Worm (Caenorhabditis elegans) whole organism, young adult: ENCODE measurements around the gene osm-1.
A peak's percentile ranks its signal among the peaks of the same experiment; 100 is the strongest.

ENCODE experiments used
- B0019.2 ChIP-seq: fragments of 200-800 bp; sonication (Bioruptor generic); conservative IDR thresholded peaks from 2 replicates; pipeline ENCODE4 v1.3.6; 2022; ENCODE audit warnings: missing genetic modification reagents, missing genetic modification characterization, missing compliant biosample characterization
- B0035.1 ChIP-seq: sonication (generic microtip); optimal IDR thresholded peaks from 2 replicates; lab custom pipeline; 2016; ENCODE audit warnings: missing genetic modification characterization, mild to moderate bottlenecking, missing compliant biosample characterization, missing genotype, missing genetic modification reagents
- D2030.7 ChIP-seq: fragments of 200-800 bp; sonication (Bioruptor generic); IDR thresholded peaks from 2 replicates; pipeline ENCODE4 v1.3.6; 2022; ENCODE audit warnings: missing genetic modification reagents, missing genetic modification characterization, missing compliant biosample characterization
- F22D6.2 ChIP-seq: sonication (generic microtip); optimal IDR thresholded peaks from 2 replicates; lab custom pipeline; 2016; ENCODE audit warnings: mild to moderate bottlenecking, missing genetic modification characterization, missing compliant biosample characterization
- F37B4.10 ChIP-seq: fragments of 200-800 bp; sonication (Bioruptor generic); IDR thresholded peaks from 2 replicates; pipeline ENCODE4 v1.3.6; 2022; ENCODE audit warnings: missing genetic modification characterization, missing compliant biosample characterization
- F39B2.1 ChIP-seq: fragments of 200-800 bp; sonication (Bioruptor generic); IDR thresholded peaks from 2 replicates; pipeline ENCODE4 v1.3.6; 2022; ENCODE audit warnings: missing genetic modification reagents, missing genetic modification characterization, missing compliant biosample characterization
- F49E8.2 ChIP-seq: sonication (generic microtip); optimal IDR thresholded peaks from 3 replicates; lab custom pipeline; 2017; ENCODE audit warnings: missing genetic modification characterization, mild to moderate bottlenecking, missing compliant biosample characterization, antibody characterized with exemption, moderate library complexity; ENCODE audit not compliant: insufficient read depth
- F55B11.4 ChIP-seq: sonication (generic microtip); optimal IDR thresholded peaks from 2 replicates; lab custom pipeline; 2016; ENCODE audit warnings: missing compliant biosample characterization, missing genetic modification characterization, borderline replicate concordance; ENCODE audit not compliant: insufficient read depth
- K11D2.4 ChIP-seq: fragments of 200-800 bp; sonication (Bioruptor generic); IDR thresholded peaks from 2 replicates; pipeline ENCODE4 v1.3.6; 2022; ENCODE audit warnings: missing genetic modification reagents, missing genetic modification characterization, missing compliant biosample characterization
- K12H6.12 ChIP-seq: fragments of 200-800 bp; sonication (Bioruptor generic); optimal IDR thresholded peaks from 2 replicates; lab custom pipeline; 2018; ENCODE audit warnings: mild to moderate bottlenecking, missing genetic modification characterization, missing compliant biosample characterization
- T07F8.4 ChIP-seq: sonication (generic microtip); optimal IDR thresholded peaks from 2 replicates; lab custom pipeline; 2016; ENCODE audit warnings: mild to moderate bottlenecking, missing genetic modification characterization, moderate library complexity, missing compliant biosample characterization
- T26A5.8 ChIP-seq: sonication (generic microtip); optimal IDR thresholded peaks from 2 replicates; lab custom pipeline; 2016; ENCODE audit warnings: missing genetic modification characterization, missing compliant biosample characterization
- Y95B8A.8 ChIP-seq: fragments of 200-800 bp; sonication (Bioruptor generic); IDR thresholded peaks from 2 replicates; pipeline ENCODE4 v1.3.6; 2022; ENCODE audit warnings: missing genetic modification reagents, missing genetic modification characterization, missing compliant biosample characterization
- aptf-2 ChIP-seq: fragments of 200-800 bp; sonication (Bioruptor generic); conservative IDR thresholded peaks from 2 replicates; pipeline ENCODE4 v1.3.6; 2022; ENCODE audit warnings: missing genetic modification reagents, missing genetic modification characterization, missing compliant biosample characterization
- athp-1 ChIP-seq: sonication (generic microtip); optimal IDR thresholded peaks from 2 replicates; lab custom pipeline; 2017; ENCODE audit warnings: mild to moderate bottlenecking, missing genetic modification characterization, missing compliant biosample characterization
- ccch-3 ChIP-seq: fragments of 200-800 bp; sonication (Bioruptor generic); optimal IDR thresholded peaks from 2 replicates; lab custom pipeline; 2018; ENCODE audit warnings: mild to moderate bottlenecking, missing genetic modification characterization, missing compliant biosample characterization
- ceh-27 ChIP-seq: fragments of 200-800 bp; sonication (Bioruptor generic); optimal IDR thresholded peaks from 2 replicates; lab custom pipeline; 2018; ENCODE audit warnings: mild to moderate bottlenecking, missing genetic modification characterization, moderate library complexity, missing compliant biosample characterization
- ceh-79 ChIP-seq: sonication (generic microtip); optimal IDR thresholded peaks from 2 replicates; lab custom pipeline; 2017; ENCODE audit warnings: mild to moderate bottlenecking, missing genetic modification characterization, missing compliant biosample characterization
- ceh-91 ChIP-seq: fragments of 200-800 bp; sonication (Bioruptor generic); IDR thresholded peaks from 2 replicates; pipeline ENCODE4 v1.3.6; 2022; ENCODE audit warnings: missing genetic modification reagents, missing genetic modification characterization, missing compliant biosample characterization
- chd-7 ChIP-seq: sonication (generic microtip); optimal IDR thresholded peaks from 2 replicates; lab custom pipeline; 2016; ENCODE audit warnings: mild to moderate bottlenecking, missing genetic modification characterization, moderate library complexity, missing compliant biosample characterization
- dpl-1 ChIP-seq: fragments of 150-350 bp; optimal IDR thresholded peaks from 2 replicates; lab custom pipeline; 2014; ENCODE audit warnings: missing biosample characterization, missing genetic modification reagents, missing genetic modification characterization
- ekl-4 ChIP-seq: fragments of 200-800 bp; sonication (Bioruptor generic); IDR thresholded peaks from 2 replicates; pipeline ENCODE4 v1.3.6; 2022; ENCODE audit warnings: missing genetic modification reagents, missing genetic modification characterization, missing compliant biosample characterization
- ets-4 ChIP-seq: fragments of 200-800 bp; sonication (Bioruptor generic); optimal IDR thresholded peaks from 2 replicates; lab custom pipeline; 2018; ENCODE audit warnings: mild to moderate bottlenecking, missing genetic modification characterization, missing compliant biosample characterization
- fkh-3 ChIP-seq: sonication (generic microtip); optimal IDR thresholded peaks from 2 replicates; lab custom pipeline; 2016; ENCODE audit warnings: mild to moderate bottlenecking, missing genetic modification characterization, missing compliant biosample characterization
- hlh-12 ChIP-seq: sonication (generic microtip); optimal IDR thresholded peaks from 2 replicates; lab custom pipeline; 2016; ENCODE audit warnings: missing genetic modification characterization, missing compliant biosample characterization
- hmg-1.2 ChIP-seq: fragments of 200-800 bp; sonication (Bioruptor generic); IDR thresholded peaks from 2 replicates; pipeline ENCODE4 v1.3.6; 2022; ENCODE audit warnings: missing genetic modification reagents, missing genetic modification characterization, missing compliant biosample characterization
- hmg-20 ChIP-seq: fragments of 200-800 bp; sonication (Bioruptor generic); IDR thresholded peaks from 2 replicates; pipeline ENCODE4 v1.3.6; 2022; ENCODE audit warnings: missing genetic modification reagents, missing genetic modification characterization, missing compliant biosample characterization
- let-607 ChIP-seq, 2 experiments: fragments of 200-800 bp in 1 of 2; sonication (Bioruptor generic) in 1 of 2; sonication (generic microtip) in 1 of 2; optimal IDR thresholded peaks; 2 replicates each; lab custom pipeline; 2016 to 2018; ENCODE audit warnings: mild to moderate bottlenecking in 2 of 2, missing compliant biosample characterization in 2 of 2, missing genetic modification characterization in 2 of 2, moderate library complexity in 2 of 2, missing genotype in 1 of 2
- lin-54 ChIP-seq: fragments of 200-800 bp; sonication (Bioruptor generic); optimal IDR thresholded peaks from 2 replicates; lab custom pipeline; 2018; ENCODE audit warnings: mild to moderate bottlenecking, missing genetic modification characterization, missing compliant biosample characterization
- lir-1 ChIP-seq: fragments of 200-800 bp; sonication (Bioruptor generic); conservative IDR thresholded peaks from 2 replicates; pipeline ENCODE4 v1.3.6; 2022; ENCODE audit warnings: missing genetic modification reagents, missing genetic modification characterization, missing compliant biosample characterization
- lsl-1 ChIP-seq: fragments of 200-800 bp; sonication (Bioruptor generic); optimal IDR thresholded peaks from 2 replicates; lab custom pipeline; 2018; ENCODE audit warnings: mild to moderate bottlenecking, missing genetic modification characterization, moderate library complexity, missing compliant biosample characterization
- madf-10 ChIP-seq: sonication (generic microtip); optimal IDR thresholded peaks from 2 replicates; lab custom pipeline; 2016; ENCODE audit warnings: mild to moderate bottlenecking, missing genetic modification characterization, missing compliant biosample characterization
- mes-4 ChIP-seq: sonication (generic microtip); optimal IDR thresholded peaks from 2 replicates; lab custom pipeline; 2016; ENCODE audit warnings: missing genotype, missing genetic modification characterization, missing compliant biosample characterization
- mxl-1 ChIP-seq: sonication (generic microtip); optimal IDR thresholded peaks from 2 replicates; lab custom pipeline; 2016; ENCODE audit warnings: missing genetic modification characterization, missing compliant biosample characterization
- nfya-1 ChIP-seq: sonication (generic microtip); optimal IDR thresholded peaks from 2 replicates; lab custom pipeline; 2017; ENCODE audit warnings: antibody characterized with exemption, missing compliant biosample characterization, missing genetic modification characterization, borderline replicate concordance; ENCODE audit not compliant: insufficient read depth
- nfya-2 ChIP-seq: fragments of 200-800 bp; sonication (Bioruptor generic); IDR thresholded peaks from 2 replicates; pipeline ENCODE4 v1.3.6; 2022; ENCODE audit warnings: missing genetic modification reagents, missing genetic modification characterization, missing compliant biosample characterization
- nhr-120 ChIP-seq: fragments of 200-800 bp; sonication (Bioruptor generic); IDR thresholded peaks from 2 replicates; pipeline ENCODE4 v1.3.6; 2022; ENCODE audit warnings: missing genetic modification characterization, missing compliant biosample characterization
- nhr-27 ChIP-seq: fragments of 200-800 bp; sonication (Bioruptor generic); optimal IDR thresholded peaks from 2 replicates; lab custom pipeline; 2018; ENCODE audit warnings: mild to moderate bottlenecking, missing genetic modification characterization, moderate library complexity, missing compliant biosample characterization
- rec-8 ChIP-seq, 2 experiments: sonication (generic microtip); optimal IDR thresholded peaks; 2 replicates each; lab custom pipeline; 2016; ENCODE audit warnings: mild to moderate bottlenecking in 2 of 2, missing genetic modification characterization in 2 of 2, missing genetic modification reagents in 2 of 2, missing genotype in 2 of 2, missing biosample characterization in 1 of 2, missing compliant biosample characterization in 1 of 2, moderate library complexity in 1 of 2
- repo-1 ChIP-seq: sonication (generic microtip); optimal IDR thresholded peaks from 2 replicates; lab custom pipeline; 2017; ENCODE audit warnings: mild to moderate bottlenecking, missing genetic modification characterization, missing compliant biosample characterization
- sea-2 ChIP-seq: fragments of 200-800 bp; sonication (Bioruptor generic); IDR thresholded peaks from 2 replicates; pipeline ENCODE4 v1.3.6; 2022; ENCODE audit warnings: missing genetic modification characterization, missing compliant biosample characterization
- snpc-4 ChIP-seq, 5 experiments: fragments of 150-350 bp in 1 of 5; sonication (generic microtip) in 4 of 5; optimal IDR thresholded peaks; 2 replicates each; lab custom pipeline; 2014 to 2018; ENCODE audit warnings: missing genetic modification characterization in 5 of 5, missing biosample characterization in 3 of 5, antibody characterized with exemption in 2 of 5, mild to moderate bottlenecking in 2 of 5, missing compliant biosample characterization in 2 of 5, missing genotype in 2 of 5, moderate library complexity in 2 of 5, missing genetic modification reagents in 1 of 5
- tbp1 ChIP-seq: fragments of 200-800 bp; sonication (Bioruptor generic); optimal IDR thresholded peaks from 2 replicates; lab custom pipeline; 2018; ENCODE audit warnings: mild to moderate bottlenecking, missing genetic modification characterization, missing compliant biosample characterization
- zim-3 ChIP-seq: sonication (generic microtip); optimal IDR thresholded peaks from 2 replicates; lab custom pipeline; 2017; ENCODE audit warnings: mild to moderate bottlenecking, missing genetic modification characterization, moderate library complexity, missing compliant biosample characterization
- ztf-22 ChIP-seq: fragments of 200-800 bp; sonication (Bioruptor generic); optimal IDR thresholded peaks from 2 replicates; lab custom pipeline; 2018; ENCODE audit warnings: mild to moderate bottlenecking, missing genetic modification characterization, moderate library complexity, missing compliant biosample characterization
- ztf-25 ChIP-seq: fragments of 200-800 bp; sonication (Bioruptor generic); IDR thresholded peaks from 2 replicates; pipeline ENCODE4 v1.3.6; 2022; ENCODE audit warnings: missing genetic modification reagents, missing genetic modification characterization, missing compliant biosample characterization
- ztf-28 ChIP-seq: fragments of 200-800 bp; sonication (Bioruptor generic); IDR thresholded peaks from 2 replicates; pipeline ENCODE4 v1.3.6; 2022; ENCODE audit warnings: missing genetic modification reagents, missing genetic modification characterization, missing compliant biosample characterization

The osm-1 gene

DNA sequence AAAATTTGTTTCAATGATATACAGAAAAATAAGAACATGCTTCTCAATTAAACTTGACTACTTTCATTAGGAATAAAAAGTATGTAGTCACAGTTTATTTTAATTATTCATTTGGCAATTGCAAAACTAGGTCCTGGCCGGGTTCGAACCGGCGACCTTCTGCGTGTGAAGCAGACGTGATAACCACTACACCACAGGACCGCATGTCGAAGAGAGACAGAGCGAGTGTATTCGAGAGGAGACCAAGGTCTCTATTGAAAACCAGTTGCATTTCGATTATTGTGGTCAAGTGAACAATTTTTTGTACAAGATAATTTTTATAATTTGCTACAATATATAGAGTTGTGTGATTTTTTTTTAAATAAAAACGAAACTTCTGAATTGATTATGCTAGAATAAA, 50.3 kb downstream of the osm-1 start (continued):
- TF ChIP-seq nfya-1, result no peak
- TF ChIP-seq B0019.2, result no peak
- TF ChIP-seq nhr-27, result no peak
- peak; percentile 76 for TF ChIP-seq zim-3
- TF ChIP-seq tbp1 (GFP tag; lab: Kevin White, UChicago), result peak; percentile 96
- TF ChIP-seq fkh-3 (tag; lab: Kevin White, UChicago), result no peak
- TF ChIP-seq T26A5.8 (tag; lab: Kevin White, UChicago), result peak; percentile 74
- TF ChIP-seq ceh-79 (tag; lab: Kevin White, UChicago), result peak; percentile 16
- no peak; the same call in 1 of the 2 replicates for TF ChIP-seq lir-1 (GFP tag; lab: Robert Waterston, UW)
- TF ChIP-seq hmg-1.2, result peak; percentile 84
- no peak for TF ChIP-seq aptf-2 (GFP tag; lab: Robert Waterston, UW)
- TF ChIP-seq chd-7, result peak; percentile 71
- peak in 1 of 2 experiments; percentile 67 for TF ChIP-seq let-607 (tag; optimal IDR thresholded peaks at IDR 0.05; lab: Kevin White, UChicago)
- peak; percentile 90 for TF ChIP-seq ztf-25 (GFP tag; lab: Robert Waterston, UW)
- no peak for TF ChIP-seq F39B2.1 (GFP tag; lab: Robert Waterston, UW)
- TF ChIP-seq ceh-91 (GFP tag; lab: Robert Waterston, UW), result no peak
- TF ChIP-seq mes-4 (tag; lab: Kevin White, UChicago), result peak; percentile 50
- peak; percentile 59 for TF ChIP-seq lin-54 (GFP tag; lab: Kevin White, UChicago)
- TF ChIP-seq Y95B8A.8 (GFP tag; lab: Robert Waterston, UW), result 0 out of 2 replicates have a peak, but pooled peaks have one; percentile 23
- TF ChIP-seq ets-4 (GFP tag; lab: Kevin White, UChicago), result no peak
- no peak for TF ChIP-seq lsl-1 (GFP tag; lab: Kevin White, UChicago)
- peak; percentile 85 for TF ChIP-seq ceh-27
- TF ChIP-seq B0035.1, result peak; percentile 19
- TF ChIP-seq K12H6.12 (tag; lab: Kevin White, UChicago), result peak; percentile 28
- TF ChIP-seq T07F8.4 (tag; lab: Kevin White, UChicago), result peak; percentile 79
- TF ChIP-seq ztf-22 (GFP tag; lab: Kevin White, UChicago), result peak; percentile 50
- peak; percentile 78 for TF ChIP-seq madf-10
- TF ChIP-seq F55B11.4 (tag; lab: Kevin White, UChicago), result no peak
- no peak for TF ChIP-seq F22D6.2
- 0 out of 2 replicates have a peak, but pooled peaks have one; percentile 15 for TF ChIP-seq ztf-28 (GFP tag; lab: Robert Waterston, UW)
- TF ChIP-seq nfya-2 (GFP tag; lab: Robert Waterston, UW), result no peak
- 0 out of 2 replicates have a peak, but pooled peaks have one; percentile 47 for TF ChIP-seq K11D2.4 (GFP tag; lab: Robert Waterston, UW)
- no peak for TF ChIP-seq nhr-120 (GFP tag; lab: Robert Waterston, UW)
- TF ChIP-seq F37B4.10 (GFP tag; lab: Robert Waterston, UW), result no peak
- TF ChIP-seq hlh-12 (tag; lab: Kevin White, UChicago), result peak; percentile 19
- peak; percentile 72 for TF ChIP-seq mxl-1
- peak; percentile 73 for TF ChIP-seq snpc-4 (GFP tag; optimal IDR thresholded peaks at IDR 0.05; lab: Kevin White, UChicago)
- TF ChIP-seq snpc-4 (tag; optimal IDR thresholded peaks at IDR 0.05; lab: Kevin White, UChicago), result peak in 3 of 4 experiments; percentile 67 to 83 (median 72)
- peak; percentile 57 to 69 for TF ChIP-seq rec-8 (tag; optimal IDR thresholded peaks at IDR 0.05; lab: Kevin White, UChicago)
- TF ChIP-seq ccch-3 (GFP tag; lab: Kevin White, UChicago), result no peak
- no peak for TF ChIP-seq sea-2 (GFP tag; lab: Robert Waterston, UW)
- TF ChIP-seq D2030.7 (GFP tag; lab: Robert Waterston, UW), result peak; percentile 92
- no peak for TF ChIP-seq dpl-1 (GFP tag; lab: Kevin White, UChicago)
- 0 out of 2 replicates have a peak, but pooled peaks have one; percentile 11 for TF ChIP-seq ekl-4 (GFP tag; lab: Robert Waterston, UW)
- TF ChIP-seq hmg-20 (GFP tag; lab: Robert Waterston, UW), result peak; percentile 77; the same call in 1 of the 2 replicates
- peak; percentile 37 for TF ChIP-seq athp-1 (tag; lab: Kevin White, UChicago)
- peak; percentile 42 for TF ChIP-seq repo-1 (tag; lab: Kevin White, UChicago)
- TF ChIP-seq F49E8.2 (tag; lab: Kevin White, UChicago), result peak; percentile 44
